Worm (Caenorhabditis elegans): ENCODE measurements around the gene fbxc-45.

The fbxc-45 gene

DNA sequence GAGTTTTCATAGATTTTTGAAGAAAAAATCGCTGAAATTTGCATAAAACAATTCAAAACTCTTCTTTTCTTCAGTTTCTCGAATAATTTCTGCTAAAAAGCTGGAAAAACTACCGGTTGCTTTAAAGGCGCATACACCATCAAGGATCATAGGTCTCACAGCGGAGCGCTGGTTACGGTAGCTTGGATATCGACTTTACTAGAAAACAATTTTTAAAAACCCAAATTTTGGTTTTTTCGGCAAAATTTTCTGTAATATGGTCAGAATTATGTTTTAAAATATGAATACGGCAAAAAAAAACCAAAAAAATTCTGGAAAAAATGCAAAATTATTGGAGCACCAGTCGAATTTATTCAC lies 28.6 kb downstream of the fbxc-45 start:
- no peak for TF ChIP-seq dao-5 (tag; optimal IDR thresholded peaks at IDR 0.05)

DNA sequence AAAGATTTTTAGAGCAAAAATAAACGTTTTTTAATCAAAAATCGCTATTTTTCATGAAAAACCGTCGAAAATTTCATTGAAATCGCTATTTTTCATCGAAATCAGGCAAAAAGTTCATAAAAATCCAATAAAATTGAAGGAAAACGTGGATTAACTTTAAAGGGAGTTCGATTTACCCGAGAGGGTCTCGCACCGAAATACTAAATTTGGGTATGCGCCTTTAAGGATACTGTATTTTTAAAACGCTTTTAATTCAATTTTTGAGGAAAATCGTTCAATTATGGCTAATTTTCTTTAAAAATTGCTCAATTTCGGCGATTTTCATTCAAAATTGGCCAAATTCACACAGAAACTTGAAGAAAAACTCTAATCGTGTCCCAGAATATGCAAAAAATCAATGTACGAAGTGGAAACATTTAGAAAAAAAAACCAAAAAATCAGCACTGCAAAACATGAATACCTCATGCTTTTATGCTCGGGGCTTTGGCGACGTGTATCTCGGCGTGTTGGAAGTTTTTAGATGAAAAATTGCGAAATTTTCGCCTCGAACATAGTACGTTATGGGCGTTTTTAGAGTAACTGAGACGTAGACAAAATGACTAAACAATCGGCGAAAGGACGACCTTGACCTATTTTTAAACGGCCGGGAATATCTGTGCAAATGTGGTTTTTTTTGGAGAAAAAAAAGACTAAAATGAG lies 29.1 kb downstream of the fbxc-45 start:
- TF ChIP-seq dao-5 (tag; optimal IDR thresholded peaks at IDR 0.05), result no peak
- no peak for TF ChIP-seq W03F9.2 (tag; optimal IDR thresholded peaks at IDR 0.05)
- no peak for TF ChIP-seq him-1 (tag; optimal IDR thresholded peaks at IDR 0.05)

DNA sequence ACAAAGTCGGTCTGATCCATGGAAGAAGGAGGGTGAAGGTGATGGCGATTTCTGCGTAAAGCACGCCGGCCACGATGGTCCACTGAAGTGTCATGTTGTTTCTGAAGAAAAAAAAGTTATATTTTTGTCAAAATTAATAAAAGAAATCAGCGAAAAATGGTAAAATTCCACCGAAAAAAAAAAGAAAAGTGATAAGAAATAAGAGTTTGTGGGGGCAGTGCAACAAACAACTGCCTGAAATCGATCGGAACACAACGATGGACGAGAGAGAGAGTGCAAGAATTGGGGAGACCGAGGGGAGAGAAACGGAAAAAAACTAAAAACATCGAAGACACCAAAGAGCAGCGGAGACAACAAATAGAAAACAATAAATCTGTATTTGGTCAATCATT lies 29.7 kb downstream of the fbxc-45 start, which contains the start of gene Y54G2A.18:
Gene Y54G2A.18 (minus strand): TSS at position 101 of the 392 bp plus-strand sequence.
- TF ChIP-seq dao-5 (tag; optimal IDR thresholded peaks at IDR 0.05), result no peak
- no peak for TF ChIP-seq W03F9.2 (tag; optimal IDR thresholded peaks at IDR 0.05)
- no peak for TF ChIP-seq him-1 (tag; optimal IDR thresholded peaks at IDR 0.05)

DNA sequence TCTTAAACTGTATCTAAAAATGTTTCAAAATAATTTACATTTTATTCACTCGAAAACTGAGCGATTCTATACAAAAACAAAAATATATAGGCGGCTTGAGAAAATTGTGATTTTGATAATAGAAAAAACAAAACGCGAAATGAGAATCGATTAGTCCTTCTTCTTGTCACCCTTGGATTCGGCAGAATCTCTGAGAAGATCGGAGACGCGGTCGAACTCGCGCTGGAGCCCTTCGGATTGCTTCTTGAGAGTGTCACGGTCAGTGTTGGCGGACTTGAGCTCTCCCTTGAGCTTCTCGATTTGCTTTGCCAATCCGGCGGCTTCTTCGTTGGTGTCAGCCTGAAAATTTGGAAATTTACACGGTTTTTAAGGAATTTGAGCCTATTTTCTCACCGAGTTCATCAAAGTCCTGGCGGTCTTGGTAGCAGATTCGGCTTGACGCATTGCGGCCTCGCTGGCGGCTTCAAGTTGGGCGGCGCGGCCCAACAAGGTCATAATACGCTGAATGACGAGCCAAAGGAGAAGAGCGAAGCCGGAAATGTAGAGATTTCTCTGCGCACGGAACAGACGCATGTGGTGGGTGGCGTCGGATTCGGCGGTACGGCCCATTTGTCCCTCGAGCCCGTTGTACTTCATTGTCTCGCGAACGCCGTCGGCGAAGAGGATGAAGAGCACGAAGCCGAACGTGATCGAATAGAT lies 30.4 kb downstream of the fbxc-45 start:
- no peak for TF ChIP-seq W03F9.2 (tag; optimal IDR thresholded peaks at IDR 0.05)
- no peak for TF ChIP-seq him-1 (tag; optimal IDR thresholded peaks at IDR 0.05)
- TF ChIP-seq dao-5 (tag; optimal IDR thresholded peaks at IDR 0.05), result no peak

DNA sequence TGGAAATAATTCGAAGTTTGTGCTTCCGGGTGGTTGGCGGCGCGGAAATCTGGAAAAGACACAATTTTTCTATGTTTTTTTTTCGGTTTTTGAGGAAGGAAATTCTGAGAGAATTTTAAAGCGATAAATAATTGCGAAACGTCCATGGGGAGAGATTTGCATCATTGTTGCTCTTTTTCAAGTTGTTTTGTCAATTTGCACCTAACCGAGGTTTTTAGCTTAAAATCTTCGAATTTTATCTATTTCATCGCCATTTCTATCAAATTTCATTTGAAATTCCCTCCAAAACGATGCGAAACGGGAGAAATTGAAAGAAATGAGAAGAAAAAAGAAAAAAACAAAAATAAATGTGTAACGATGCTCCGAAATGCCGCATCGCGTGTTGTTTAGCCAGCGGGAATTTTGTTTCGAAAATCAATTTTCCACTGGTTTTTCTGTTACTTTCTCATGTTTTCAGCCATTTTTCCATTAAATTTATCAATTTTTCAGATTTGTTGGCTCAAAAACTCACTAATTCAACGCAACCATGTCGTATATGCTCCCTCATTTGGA lies 31.6 kb downstream of the fbxc-45 start, which contains the start of the genes nprt-1 and dib-1:
Gene nprt-1 (minus strand): TSS at position 51 of the 552 bp plus-strand sequence.
Gene dib-1 (plus strand): TSS at position 482 of the 552 bp plus-strand sequence.
- no peak for TF ChIP-seq dao-5 (tag; optimal IDR thresholded peaks at IDR 0.05)
- TF ChIP-seq W03F9.2 (tag; optimal IDR thresholded peaks at IDR 0.05), result no peak
- TF ChIP-seq him-1 (tag; optimal IDR thresholded peaks at IDR 0.05), result no peak

DNA sequence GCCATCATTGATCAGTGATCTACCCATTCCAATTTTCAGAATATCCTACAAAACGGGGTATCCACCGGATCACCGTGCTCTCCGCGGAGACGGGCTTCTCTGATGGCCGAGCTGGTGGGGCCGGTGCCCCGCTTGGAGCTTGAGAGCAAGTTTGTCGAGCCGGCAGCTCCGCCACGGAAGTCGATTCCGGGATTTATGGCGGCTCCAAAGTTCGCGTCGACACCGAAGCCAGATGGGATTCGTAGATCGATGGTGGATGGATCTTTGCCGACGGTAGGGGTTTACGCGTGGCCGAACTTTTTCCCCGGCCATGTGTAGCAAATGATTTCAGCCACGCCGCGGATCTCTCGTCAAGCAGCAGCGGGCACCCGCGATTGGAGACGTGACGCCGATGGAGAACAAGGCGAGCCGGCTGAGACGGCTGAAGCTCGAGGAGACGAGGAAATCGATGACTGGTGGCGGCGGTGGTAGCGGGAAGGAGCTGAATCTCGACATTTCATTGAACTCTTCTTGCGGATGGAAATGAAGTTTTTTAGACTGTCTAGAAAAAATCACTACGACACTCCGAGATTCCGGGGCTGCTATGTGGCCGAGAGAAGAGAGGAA lies 33.4 kb downstream of the fbxc-45 start:
- TF ChIP-seq dao-5 (tag; optimal IDR thresholded peaks at IDR 0.05) (no peak), W03F9.2 (tag; optimal IDR thresholded peaks at IDR 0.05) (no peak), him-1 (tag; optimal IDR thresholded peaks at IDR 0.05) (no peak)

DNA sequence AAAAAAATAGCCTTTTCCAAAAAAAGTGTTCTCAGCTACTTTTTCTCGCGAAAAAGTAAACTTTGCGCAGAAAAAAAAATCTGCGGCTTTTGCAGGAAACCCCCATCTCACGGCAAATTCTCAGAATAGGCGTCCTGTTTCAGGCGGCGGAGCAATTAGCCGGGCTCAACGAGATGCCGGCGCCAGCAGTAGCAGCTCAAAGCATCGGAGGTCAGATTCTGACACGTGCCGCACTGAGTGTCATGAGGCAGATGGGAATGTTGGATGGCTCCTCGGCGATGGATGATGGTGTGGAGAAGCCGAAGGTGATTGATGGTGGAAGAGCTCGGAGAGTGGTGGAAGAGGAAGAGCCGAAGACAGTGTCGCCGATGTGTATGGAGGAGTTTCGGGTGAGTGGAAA lies 34.8 kb downstream of the fbxc-45 start:
- TF ChIP-seq him-1 (tag; optimal IDR thresholded peaks at IDR 0.05) (no peak), dao-5 (tag; optimal IDR thresholded peaks at IDR 0.05) (no peak), W03F9.2 (tag; optimal IDR thresholded peaks at IDR 0.05) (no peak)

DNA sequence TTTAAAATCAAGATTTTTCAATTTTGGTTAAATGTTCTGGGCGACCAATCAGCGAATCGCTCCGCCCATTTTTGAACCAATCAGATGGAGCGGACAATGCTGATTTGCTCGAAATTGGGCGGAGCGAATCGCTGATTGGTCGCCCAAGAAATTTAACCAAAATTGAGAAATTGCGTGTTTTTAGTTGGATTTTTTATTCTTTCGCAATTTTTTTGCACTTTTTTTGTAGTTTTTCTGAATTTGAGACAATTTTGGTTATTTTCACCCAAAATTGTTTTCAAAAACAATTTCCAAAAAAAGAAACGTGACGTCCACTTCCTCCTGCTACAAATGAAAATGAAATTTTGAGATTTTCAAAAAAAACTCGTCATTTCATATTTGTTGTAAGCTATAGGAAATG lies 35.4 kb downstream of the fbxc-45 start, which contains the start of gene dml-1:
Gene dml-1 (plus strand): TSS at position 301 of the 400 bp plus-strand sequence.
- TF ChIP-seq dao-5 (tag; optimal IDR thresholded peaks at IDR 0.05) (no peak), him-1 (tag; optimal IDR thresholded peaks at IDR 0.05) (no peak), W03F9.2 (tag; optimal IDR thresholded peaks at IDR 0.05) (no peak)

DNA sequence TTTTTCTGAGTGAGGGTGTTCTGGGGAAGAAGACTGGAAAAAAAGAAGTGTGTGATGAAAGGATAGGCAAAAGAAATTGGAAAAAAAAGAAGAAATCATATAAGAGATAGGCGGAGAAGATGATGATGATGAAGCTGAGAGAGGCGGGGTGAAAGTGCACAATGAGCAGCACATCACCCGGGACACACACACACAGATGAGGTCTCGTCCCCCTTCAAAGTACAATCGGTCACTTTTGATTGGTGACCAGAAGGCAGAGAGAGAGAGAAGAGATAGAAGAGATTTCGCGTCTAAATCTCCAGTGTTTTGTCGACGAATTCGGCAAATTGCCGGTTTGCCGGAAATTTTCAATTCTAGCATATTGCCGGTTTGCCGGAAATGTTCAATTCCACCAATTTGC lies 36.8 kb downstream of the fbxc-45 start:
- TF ChIP-seq W03F9.2 (tag; optimal IDR thresholded peaks at IDR 0.05), result no peak
- TF ChIP-seq him-1 (tag; optimal IDR thresholded peaks at IDR 0.05), result no peak

All from whole organism, L4/young adult.